Worm (Caenorhabditis elegans): ENCODE measurements around the gene eps-8.

The eps-8 gene

DNA sequence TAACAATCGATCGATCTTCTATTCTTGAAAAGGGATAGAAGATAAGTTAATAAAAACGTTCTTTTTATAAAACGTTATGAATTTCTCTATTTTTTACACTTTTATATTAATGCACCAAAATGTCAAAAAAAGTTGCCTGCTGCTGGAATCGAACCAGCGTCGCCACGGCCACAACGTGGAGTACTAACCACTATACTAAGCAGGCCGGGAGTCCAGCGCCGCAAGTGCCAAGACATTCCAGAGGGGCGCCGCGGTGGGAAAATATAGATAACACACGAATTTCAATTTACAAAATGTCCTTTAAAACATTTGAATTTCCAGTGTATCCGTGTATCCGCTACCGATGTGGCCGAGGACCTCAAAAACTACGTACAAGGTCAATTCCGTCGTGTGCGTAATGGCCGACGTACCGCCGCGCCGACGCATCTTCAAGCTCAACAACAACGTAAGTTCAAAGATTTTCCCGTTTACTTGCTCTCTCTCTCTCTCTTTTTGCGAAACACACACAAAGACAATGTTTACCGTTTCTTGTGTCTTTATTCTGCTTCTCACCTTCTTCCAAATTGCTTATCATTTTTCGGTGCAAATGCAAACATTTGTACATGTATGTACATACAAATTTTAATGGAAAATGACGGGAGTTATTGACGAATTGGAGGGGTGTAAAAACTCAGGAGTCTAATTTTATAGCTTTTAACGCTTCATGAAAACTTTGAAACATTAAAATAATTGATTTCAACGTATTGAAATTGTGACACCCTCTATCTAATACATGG, 9.8 kb downstream of the eps-8 start (continued):
- TF ChIP-seq hif-1 (tag; optimal IDR thresholded peaks at IDR 0.05) = no peak

DNA sequence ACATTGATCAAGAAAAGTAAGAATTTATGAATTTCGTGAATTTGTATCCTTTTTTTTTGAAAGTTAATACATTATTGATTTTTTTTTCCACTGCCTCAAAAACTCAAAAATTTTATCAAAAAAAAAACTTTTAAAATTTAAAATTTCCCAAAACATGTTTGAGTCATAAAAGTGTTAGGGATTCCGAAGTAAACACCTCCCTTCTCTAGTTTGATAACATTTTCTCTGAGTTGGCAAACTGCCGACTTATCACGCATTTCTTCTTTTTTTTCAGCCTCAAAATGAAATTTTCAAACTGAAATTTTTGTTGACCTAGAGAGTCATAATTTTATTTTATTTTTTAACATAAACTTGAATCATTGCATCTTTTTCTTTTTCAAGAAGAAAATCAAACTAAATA, 11.6 kb downstream of the eps-8 start:
- no peak for TF ChIP-seq daf-16 (GFP tag; optimal IDR thresholded peaks at IDR 0.05)
- peak; percentile 92 for TF ChIP-seq daf-16 (tag; optimal IDR thresholded peaks at IDR 0.05)
- TF ChIP-seq mes-2 (tag; optimal IDR thresholded peaks at IDR 0.05; ENCODE audit: poor library complexity, severe bottlenecking) = no peak

DNA sequence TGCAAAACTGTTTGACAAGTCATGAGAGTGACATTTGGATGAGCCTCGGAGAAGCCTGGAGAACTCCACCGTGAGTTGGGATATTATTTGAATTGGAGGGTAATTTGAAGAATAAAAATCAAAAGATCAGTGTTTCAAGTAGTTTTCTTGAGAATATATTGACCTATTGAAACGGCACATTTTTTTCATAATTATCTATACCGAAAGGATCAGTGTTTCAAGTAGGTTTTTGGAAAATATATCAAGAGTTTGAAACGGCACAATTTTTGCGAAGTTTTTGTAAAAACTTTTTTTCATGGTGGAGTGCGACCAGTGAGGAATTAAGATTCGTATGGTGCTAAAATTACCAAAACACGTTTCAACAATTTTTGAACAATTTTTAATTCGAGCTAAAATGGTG, 12.7 kb downstream of the eps-8 start:
- TF ChIP-seq egl-43 (GFP tag; IDR thresholded peaks at IDR 0.05) (no peak), ztf-7 (tag; optimal IDR thresholded peaks at IDR 0.05) (no peak), daf-16 (GFP tag; optimal IDR thresholded peaks at IDR 0.05) (no peak), daf-16 (tag; optimal IDR thresholded peaks at IDR 0.05) (no peak), spr-1 (tag; optimal IDR thresholded peaks at IDR 0.05) (no peak), ceh-82 (tag; optimal IDR thresholded peaks at IDR 0.05) (no peak), Y48G9A.11 (GFP tag; IDR thresholded peaks at IDR 0.05) (no peak), snpc-1.2 (GFP tag; IDR thresholded peaks at IDR 0.05) (peak; percentile 66)

DNA sequence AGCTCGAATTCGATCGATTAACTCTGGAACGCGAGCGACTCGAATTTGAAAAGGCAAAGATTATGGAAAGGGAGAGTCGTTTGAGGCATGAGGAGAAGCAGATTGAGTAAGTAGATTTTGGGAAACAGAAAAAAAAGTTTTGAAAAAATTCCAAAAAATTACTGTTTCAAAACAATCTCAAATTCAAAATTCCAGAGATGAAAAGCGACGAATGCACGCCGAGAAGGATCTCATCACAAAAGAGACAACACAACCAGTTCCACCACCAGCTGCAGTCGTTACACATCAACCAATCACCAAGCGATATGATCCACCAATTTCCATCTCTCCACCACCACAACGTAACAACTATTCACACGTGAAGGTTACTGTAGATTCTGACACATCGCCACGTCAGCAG, 15.1 kb downstream of the eps-8 start:
- TF ChIP-seq unc-62 (GFP tag; optimal IDR thresholded peaks at IDR 0.05 in 1 of 2) (peak in 1 of 2 experiments; percentile 98), unc-62 (tag; optimal IDR thresholded peaks at IDR 0.05) (no peak), egl-43 (GFP tag; IDR thresholded peaks at IDR 0.05) (no peak)

DNA sequence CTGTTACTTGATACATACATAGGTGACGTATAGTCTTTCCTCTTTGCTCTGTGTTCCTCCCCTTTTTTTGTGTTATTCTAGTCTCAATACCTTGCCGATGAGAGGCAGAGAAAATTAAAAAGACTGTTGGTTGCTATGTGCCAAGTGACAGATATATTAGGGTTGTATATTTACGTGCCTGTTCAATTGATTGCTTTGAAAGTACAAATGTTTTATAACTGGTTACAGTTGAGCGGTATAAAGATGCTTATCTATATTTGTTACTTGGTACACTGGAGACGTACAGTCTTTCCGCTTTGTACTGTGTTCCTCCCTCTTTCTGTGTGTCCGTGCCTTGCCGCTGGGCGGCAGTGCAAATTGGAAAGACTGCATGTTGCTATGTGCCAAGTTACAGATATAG, 23.9 kb downstream of the eps-8 start:
- TF ChIP-seq F37D6.2 (tag; optimal IDR thresholded peaks at IDR 0.05) = no peak
- no peak for TF ChIP-seq dmd-6 (GFP tag; IDR thresholded peaks at IDR 0.05)

DNA sequence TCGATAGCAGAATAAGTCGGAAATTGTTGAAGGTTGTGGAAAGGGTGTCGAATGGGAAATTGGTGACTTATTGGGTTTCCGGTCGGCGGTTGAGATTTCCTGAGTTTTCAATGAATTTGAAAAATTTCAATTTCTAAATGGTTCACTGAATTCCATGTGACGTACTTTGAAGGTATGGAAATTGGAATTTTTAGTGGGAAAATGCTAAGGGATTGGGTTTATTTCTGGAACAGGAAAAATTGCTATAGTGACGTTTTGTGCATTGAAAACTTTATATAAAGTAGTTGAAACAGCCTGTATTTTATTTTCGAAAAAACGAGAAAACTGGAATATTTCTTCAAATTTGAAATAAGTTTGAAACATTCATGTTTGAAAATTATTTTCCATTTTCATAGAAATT, 30.3 kb downstream of the eps-8 start, which contains the start of gene pnc-2:
Gene pnc-2, minus strand, starts transcription at position 101 of the 400 bp plus-strand sequence.
- no peak for TF ChIP-seq mxl-2 (GFP tag; conservative IDR thresholded peaks at IDR 0.05)
- no peak for TF ChIP-seq cey-2 (tag; optimal IDR thresholded peaks at IDR 0.05; ENCODE audit: borderline replicate concordance, insufficient read depth)
- TF ChIP-seq F37D6.2 (tag; optimal IDR thresholded peaks at IDR 0.05) = no peak
- no peak for TF ChIP-seq rbr-2 (tag; optimal IDR thresholded peaks at IDR 0.05)
- no peak for TF ChIP-seq ceh-20 (GFP tag; IDR thresholded peaks at IDR 0.05)
- no peak for TF ChIP-seq nhr-6 (tag; optimal IDR thresholded peaks at IDR 0.05)
- TF ChIP-seq dmd-9 (GFP tag; IDR thresholded peaks at IDR 0.05) = no peak
- TF ChIP-seq fkh-10 (GFP tag; optimal IDR thresholded peaks at IDR 0.05) = no peak
- no peak for TF ChIP-seq lin-39 (tag; optimal IDR thresholded peaks at IDR 0.05)

DNA sequence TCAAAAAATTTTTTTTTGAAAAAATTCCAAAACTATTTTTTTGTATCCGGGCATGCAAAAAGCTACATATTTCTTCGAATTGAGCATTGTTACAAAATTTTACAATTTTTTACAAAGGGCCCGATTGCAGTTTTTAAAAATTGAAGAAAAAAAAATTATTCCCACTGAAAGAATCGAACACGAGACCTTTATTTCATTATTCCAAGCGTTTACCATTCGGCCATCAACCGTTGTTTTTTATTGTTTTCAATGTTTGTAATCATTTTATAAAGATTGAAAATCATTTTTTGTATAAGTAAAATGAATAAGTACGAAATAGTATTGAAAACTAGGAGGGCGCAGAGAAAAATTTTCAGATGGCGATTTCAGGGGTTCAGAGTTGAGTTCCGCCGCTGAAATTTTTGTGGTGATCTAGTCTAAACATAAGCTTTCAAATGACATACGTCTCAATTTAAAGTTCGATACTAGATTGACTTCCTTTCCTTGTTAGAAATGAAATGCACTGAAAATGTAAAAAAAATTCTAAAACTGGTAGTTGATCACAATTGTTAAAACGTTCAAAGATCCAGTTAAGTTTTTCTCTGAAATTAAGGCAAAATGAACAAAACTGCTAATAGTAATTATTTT, 32.0 kb downstream of the eps-8 start:
- peak; percentile 95 for TF ChIP-seq snpc-1.2 (GFP tag; IDR thresholded peaks at IDR 0.05)

DNA sequence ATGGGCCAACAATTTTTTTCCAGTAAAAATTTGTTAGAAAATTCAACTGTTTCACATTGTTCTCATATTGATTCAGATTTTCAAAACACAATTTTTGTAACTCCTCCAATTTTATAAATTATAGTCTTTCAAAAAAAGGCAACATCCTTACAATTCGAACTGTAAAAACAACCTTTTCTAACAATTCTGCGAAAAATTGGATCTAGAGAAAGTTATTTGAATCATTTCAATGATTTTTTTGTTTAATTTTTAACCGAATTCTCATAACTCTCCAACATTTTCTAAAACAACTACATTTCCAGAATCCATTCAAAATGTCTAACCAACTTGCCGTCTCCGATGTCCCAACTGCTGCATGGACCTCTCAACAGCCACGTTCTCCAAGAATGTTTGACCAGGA, 40.0 kb downstream of the eps-8 start, which contains the start of gene ccch-5:
Gene ccch-5, plus strand, starts transcription at position 301 of the 400 bp plus-strand sequence.
- no peak for TF ChIP-seq egl-43 (GFP tag; IDR thresholded peaks at IDR 0.05)
- TF ChIP-seq mep-1 (tag; optimal IDR thresholded peaks at IDR 0.05) = no peak
- no peak for TF ChIP-seq hif-1 (tag; optimal IDR thresholded peaks at IDR 0.05)
- no peak for TF ChIP-seq Y105C5A.15 (GFP tag; IDR thresholded peaks at IDR 0.05)
- TF ChIP-seq F44E2.7 (GFP tag; IDR thresholded peaks at IDR 0.05) = no peak
- no peak for TF ChIP-seq zip-11 (GFP tag; IDR thresholded peaks at IDR 0.05)
- no peak for TF ChIP-seq ceh-32 (tag; optimal IDR thresholded peaks at IDR 0.05; ENCODE audit: poor library complexity)
- TF ChIP-seq lin-13 (GFP tag; optimal IDR thresholded peaks at IDR 0.05) = no peak
- no peak for TF ChIP-seq tag-97 (GFP tag; IDR thresholded peaks at IDR 0.05)
- no peak for TF ChIP-seq madf-9 (GFP tag; conservative IDR thresholded peaks at IDR 0.05)
- no peak for TF ChIP-seq fkh-10 (GFP tag; optimal IDR thresholded peaks at IDR 0.05)
- TF ChIP-seq dmd-6 (GFP tag; IDR thresholded peaks at IDR 0.05) = no peak

All from whole organism, L4 larva.